Fruit fly (Drosophila melanogaster) whole organism, embryonic: ENCODE data around the gene prd1.

Experiments
- CG10267 ChIP-seq: fragments of 200-800 bp; sonication (Bioruptor generic); optimal IDR thresholded peaks from 2 replicates; lab custom pipeline; 2018; ENCODE audit warnings: missing biosample characterization, mild to moderate bottlenecking, missing genetic modification characterization, moderate library complexity
- CG11398 ChIP-seq: fragments of 200-800 bp; sonication (Bioruptor generic); optimal IDR thresholded peaks from 2 replicates; lab custom pipeline; 2016; ENCODE audit warnings: missing biosample characterization, missing genetic modification characterization
- CG12155 ChIP-seq: fragments of 200-800 bp; sonication (Bioruptor generic); optimal IDR thresholded peaks from 3 replicates; lab custom pipeline; 2016; ENCODE audit warnings: missing biosample characterization, missing genetic modification characterization
- CG12391 ChIP-seq: fragments of 200-800 bp; sonication (Bioruptor generic); optimal IDR thresholded peaks from 3 replicates; lab custom pipeline; 2018; ENCODE audit warnings: missing biosample characterization, mild to moderate bottlenecking, missing genetic modification characterization, moderate library complexity
- CG12744 ChIP-seq: fragments of 200-800 bp; sonication (Bioruptor generic); optimal IDR thresholded peaks from 2 replicates; lab custom pipeline; 2016; ENCODE audit warnings: missing biosample characterization, missing genetic modification characterization
- CG12769 ChIP-seq: fragments of 200-800 bp; sonication (Bioruptor generic); optimal IDR thresholded peaks from 2 replicates; lab custom pipeline; 2019; ENCODE audit warnings: missing biosample characterization, mild to moderate bottlenecking, missing genetic modification characterization, moderate library complexity
- CG13296 ChIP-seq: fragments of 200-800 bp; sonication (Bioruptor generic); optimal IDR thresholded peaks from 3 replicates; lab custom pipeline; 2018; ENCODE audit warnings: missing biosample characterization, mild to moderate bottlenecking, missing genetic modification characterization
- CG1832 ChIP-seq: fragments of 200-800 bp; sonication (Bioruptor generic); optimal IDR thresholded peaks from 2 replicates; lab custom pipeline; 2017; ENCODE audit warnings: missing biosample characterization, mild to moderate bottlenecking, missing genetic modification characterization, inconsistent platforms
- CG18764 ChIP-seq: fragments of 200-800 bp; sonication (Bioruptor generic); optimal IDR thresholded peaks from 3 replicates; lab custom pipeline; 2016; ENCODE audit warnings: missing biosample characterization, missing genetic modification characterization
- CG31388 ChIP-seq: fragments of 200-800 bp; sonication (Bioruptor generic); optimal IDR thresholded peaks from 2 replicates; lab custom pipeline; 2016; ENCODE audit warnings: missing biosample characterization, missing genetic modification characterization
- CG34224 ChIP-seq: fragments of 200-800 bp; sonication (Bioruptor generic); IDR thresholded peaks from 3 replicates; pipeline ENCODE4 v1.3.6; 2022; ENCODE audit warnings: missing biosample characterization, missing genetic modification characterization; ENCODE audit not compliant: partially characterized antibody
- CG3726 ChIP-seq: fragments of 200-800 bp; sonication (Bioruptor generic); IDR thresholded peaks from 3 replicates; pipeline ENCODE4, ENCODE4 v1.3.6; 2022; ENCODE audit warnings: missing biosample characterization, missing genetic modification characterization
- CG3847 ChIP-seq: fragments of 200-800 bp; sonication (Bioruptor generic); IDR thresholded peaks from 2 replicates; pipeline ENCODE4 v1.3.6; 2022; ENCODE audit warnings: missing biosample characterization, missing genetic modification characterization
- CG4730 ChIP-seq: fragments of 200-800 bp; sonication (Bioruptor generic); IDR thresholded peaks from 2 replicates; pipeline ENCODE4 v1.3.6; 2022; ENCODE audit warnings: missing biosample characterization, missing genetic modification characterization
- CG4854 ChIP-seq: fragments of 200-800 bp; sonication (Bioruptor generic); optimal IDR thresholded peaks from 2 replicates; lab custom pipeline; 2016; ENCODE audit warnings: missing biosample characterization, missing genetic modification characterization, inconsistent platforms
- CG7357 ChIP-seq: fragments of 200-800 bp; sonication (Bioruptor generic); IDR thresholded peaks from 3 replicates; pipeline ENCODE4 v1.3.6; 2022; ENCODE audit warnings: missing biosample characterization, missing genetic modification characterization
- CG7556 ChIP-seq: fragments of 200-800 bp; sonication (Bioruptor generic); optimal IDR thresholded peaks from 2 replicates; lab custom pipeline; 2017; ENCODE audit warnings: missing biosample characterization, mild to moderate bottlenecking, missing genetic modification characterization
- CG8089 ChIP-seq: fragments of 200-800 bp; sonication (Bioruptor generic); optimal IDR thresholded peaks from 3 replicates; lab custom pipeline; 2016; ENCODE audit warnings: missing biosample characterization, missing genetic modification characterization
- CG8924 ChIP-seq: fragments of 200-800 bp; optimal IDR thresholded peaks from 3 replicates; lab custom pipeline; 2019; ENCODE audit warnings: missing biosample characterization, mild to moderate bottlenecking, missing genetic modification characterization, moderate library complexity
- CG9727 ChIP-seq: fragments of 200-800 bp; sonication (Bioruptor generic); optimal IDR thresholded peaks from 3 replicates; lab custom pipeline; 2017; ENCODE audit warnings: missing biosample characterization, mild to moderate bottlenecking, missing genetic modification characterization
- CG9797 ChIP-seq: fragments of 200-800 bp; sonication (Bioruptor generic); optimal IDR thresholded peaks from 3 replicates; lab custom pipeline; 2018; ENCODE audit warnings: missing biosample characterization, mild to moderate bottlenecking, missing genetic modification characterization
- CTCF ChIP-seq: fragments of 200-800 bp; sonication (Bioruptor generic); optimal IDR thresholded peaks from 2 replicates; lab custom pipeline; 2017; ENCODE audit warnings: missing biosample characterization, mild to moderate bottlenecking, missing genetic modification characterization, moderate library complexity
- D ChIP-seq, 2 experiments: fragments of 200-800 bp in 1 of 2; fragments of >200 bp in 1 of 2; sonication (Bioruptor generic) in 1 of 2; optimal IDR thresholded peaks; 2 replicates in 1 of 2; 3 replicates in 1 of 2; lab custom pipeline; 2017; ENCODE audit warnings: mild to moderate bottlenecking in 1 of 2, missing biosample characterization in 1 of 2, missing genetic modification characterization in 1 of 2, missing genetic modification reagents in 1 of 2
- D19B ChIP-seq: fragments of 200-800 bp; sonication (Bioruptor generic); optimal IDR thresholded peaks from 2 replicates; lab custom pipeline; 2017; ENCODE audit warnings: missing biosample characterization, mild to moderate bottlenecking, missing genetic modification characterization
- Dek ChIP-seq: fragments of 200-800 bp; sonication (Bioruptor generic); optimal IDR thresholded peaks from 3 replicates; lab custom pipeline; 2019; ENCODE audit warnings: missing biosample characterization, mild to moderate bottlenecking, missing genetic modification characterization, moderate library complexity
- Hr3 ChIP-seq: fragments of 200-800 bp; sonication (Bioruptor generic); optimal IDR thresholded peaks from 3 replicates; lab custom pipeline; 2016; ENCODE audit warnings: missing biosample characterization, missing genetic modification characterization
- Lpt ChIP-seq: fragments of >200 bp; optimal IDR thresholded peaks from 2 replicates; lab custom pipeline; 2018; ENCODE audit warnings: missing biosample characterization, missing genetic modification characterization
- Mes4 ChIP-seq: fragments of 200-800 bp; sonication (Bioruptor generic); optimal IDR thresholded peaks from 2 replicates; lab custom pipeline; 2016; ENCODE audit warnings: missing biosample characterization, missing genetic modification characterization
- Tbp ChIP-seq: fragments of >200 bp; optimal IDR thresholded peaks from 2 replicates; lab custom pipeline; 2018; ENCODE audit warnings: missing biosample characterization, missing genetic modification characterization
- Trl ChIP-seq, 3 experiments: fragments of >200 bp in 2 of 3; fragments of 200-800 bp in 1 of 3; sonication (Bioruptor generic) in 1 of 3; optimal IDR thresholded peaks; 2 replicates in 1 of 3; 3 replicates in 2 of 3; lab custom pipeline; 2016 to 2017; ENCODE audit warnings: missing biosample characterization in 1 of 3, missing genetic modification characterization in 1 of 3
- Xrp1 ChIP-seq: fragments of 200-800 bp; sonication (Bioruptor generic); IDR thresholded peaks from 2 replicates; pipeline ENCODE4 v1.3.6; 2022; ENCODE audit warnings: missing biosample characterization, missing genetic modification characterization
- bowl ChIP-seq: fragments of 200-800 bp; sonication (Bioruptor generic); IDR thresholded peaks from 2 replicates; pipeline ENCODE4 v1.3.6; 2022; ENCODE audit warnings: missing biosample characterization, missing genetic modification characterization
- cwo ChIP-seq: fragments of 200-800 bp; sonication (Bioruptor generic); optimal IDR thresholded peaks from 3 replicates; lab custom pipeline; 2017; ENCODE audit warnings: missing biosample characterization, missing genetic modification characterization, mild to moderate bottlenecking, moderate library complexity, missing genetic modification reagents
- eve ChIP-seq, 2 experiments: fragments of >200 bp; optimal IDR thresholded peaks; 2 replicates each; lab custom pipeline; 2017; ENCODE audit warnings: missing biosample characterization in 2 of 2, missing genetic modification characterization in 2 of 2
- gcm ChIP-seq: fragments of 200-800 bp; sonication (Bioruptor generic); optimal IDR thresholded peaks from 2 replicates; lab custom pipeline; 2019; ENCODE audit warnings: missing biosample characterization, mild to moderate bottlenecking, missing genetic modification characterization, moderate library complexity
- hb ChIP-seq: fragments of 200-800 bp; sonication (Bioruptor generic); IDR thresholded peaks from 3 replicates; pipeline ENCODE4 v1.3.6; 2022; ENCODE audit warnings: missing biosample characterization, missing genetic modification characterization; ENCODE audit not compliant: partially characterized antibody
- her ChIP-seq: fragments of 200-800 bp; sonication (Bioruptor generic); optimal IDR thresholded peaks from 2 replicates; lab custom pipeline; 2016; ENCODE audit warnings: missing biosample characterization, missing genetic modification characterization
- jumu ChIP-seq: fragments of 200-800 bp; sonication (Bioruptor generic); optimal IDR thresholded peaks from 3 replicates; lab custom pipeline; 2016; ENCODE audit warnings: missing biosample characterization, missing genetic modification characterization
- ken ChIP-seq: fragments of 200-800 bp; sonication (Bioruptor generic); IDR thresholded peaks from 3 replicates; pipeline ENCODE4 v1.3.6; 2022; ENCODE audit warnings: missing biosample characterization, missing genetic modification characterization
- lbe ChIP-seq: fragments of 200-800 bp; sonication (Bioruptor generic); optimal IDR thresholded peaks from 2 replicates; lab custom pipeline; 2016; ENCODE audit warnings: missing biosample characterization, mild to moderate bottlenecking, missing genetic modification characterization
- nau ChIP-seq: fragments of 200-800 bp; sonication (Bioruptor generic); optimal IDR thresholded peaks from 3 replicates; lab custom pipeline; 2017; ENCODE audit warnings: missing biosample characterization, mild to moderate bottlenecking, missing genetic modification characterization, missing genetic modification reagents
- phol ChIP-seq: fragments of 200-800 bp; sonication (Bioruptor generic); optimal IDR thresholded peaks from 3 replicates; lab custom pipeline; 2018; ENCODE audit warnings: missing biosample characterization, mild to moderate bottlenecking, missing genetic modification characterization, moderate library complexity
- sim ChIP-seq: fragments of 200-800 bp; sonication (Bioruptor generic); IDR thresholded peaks from 2 replicates; pipeline ENCODE4 v1.3.6; 2022; ENCODE audit warnings: missing biosample characterization, missing genetic modification characterization
- slp2 ChIP-seq: fragments of 200-800 bp; sonication (Bioruptor generic); optimal IDR thresholded peaks from 2 replicates; lab custom pipeline; 2016; ENCODE audit warnings: missing biosample characterization, missing genetic modification characterization
- tin ChIP-seq: fragments of 200-800 bp; sonication (Bioruptor generic); optimal IDR thresholded peaks from 3 replicates; lab custom pipeline; 2016; ENCODE audit warnings: missing biosample characterization, missing genetic modification characterization
- toy ChIP-seq: fragments of 200-800 bp; sonication (Bioruptor generic); IDR thresholded peaks from 2 replicates; pipeline ENCODE4 v1.3.6; 2022; ENCODE audit warnings: missing biosample characterization, missing genetic modification characterization
- trem ChIP-seq: fragments of 200-800 bp; optimal IDR thresholded peaks from 3 replicates; lab custom pipeline; 2019; ENCODE audit warnings: missing biosample characterization, mild to moderate bottlenecking, missing genetic modification characterization, moderate library complexity
- trh ChIP-seq: fragments of 200-800 bp; sonication (Bioruptor generic); optimal IDR thresholded peaks from 2 replicates; lab custom pipeline; 2016; ENCODE audit warnings: missing biosample characterization, missing genetic modification characterization
- tx ChIP-seq: fragments of 200-800 bp; sonication (Bioruptor generic); optimal IDR thresholded peaks from 2 replicates; lab custom pipeline; 2016; ENCODE audit warnings: missing biosample characterization, missing genetic modification characterization
- vfl ChIP-seq: fragments of 200-800 bp; sonication (Bioruptor generic); optimal IDR thresholded peaks from 2 replicates; lab custom pipeline; 2016; ENCODE audit warnings: missing biosample characterization, missing genetic modification characterization
- z ChIP-seq: fragments of 200-800 bp; sonication (Bioruptor generic); IDR thresholded peaks from 3 replicates; pipeline ENCODE4 v1.3.6; 2022; ENCODE audit warnings: missing biosample characterization, missing genetic modification characterization
- zf30C ChIP-seq: fragments of 200-800 bp; sonication (Bioruptor generic); optimal IDR thresholded peaks from 3 replicates; lab custom pipeline; 2018; ENCODE audit warnings: missing biosample characterization, mild to moderate bottlenecking, missing genetic modification characterization

prd1 gene

DNA sequence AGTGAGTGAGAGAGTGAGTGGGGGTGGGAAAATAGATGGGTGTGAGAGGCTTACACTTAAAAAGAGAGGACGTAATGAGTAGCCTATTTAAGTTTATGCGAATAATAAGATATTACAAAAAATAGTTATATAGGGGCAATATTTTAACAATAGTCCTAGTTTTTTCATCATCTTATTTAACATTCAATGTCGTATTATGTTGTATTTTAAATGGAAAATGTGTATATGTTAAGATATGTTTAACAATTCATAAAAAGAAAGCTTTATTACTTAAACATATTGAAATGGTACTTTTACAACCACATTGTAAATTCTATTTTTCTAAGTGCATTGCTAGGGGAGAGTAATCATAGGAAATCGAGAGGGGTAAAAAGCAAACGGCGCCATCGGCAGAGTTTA lies 12.8 kb downstream of the prd1 start (continued):
- TF ChIP-seq CG13296 (peak; percentile 78), jumu (GFP tag; lab: Kevin White, UChicago) (no peak), Hr3 (peak; percentile 67), zf30C (peak; percentile 94), CTCF (GFP tag; lab: Kevin White, UChicago) (no peak), Xrp1 (GFP tag; lab: Robert Waterston, UW) (peak; percentile 73; the same call in 1 of the 2 replicates), hb (GFP tag; lab: Robert Waterston, UW) (no peak), CG10267 (tag; lab: Kevin White, UChicago) (peak; percentile 81), lbe (no peak), trem (tag; lab: Kevin White, UChicago) (peak; percentile 65), ken (GFP tag; lab: Robert Waterston, UW) (no peak), vfl (GFP tag; lab: Kevin White, UChicago) (no peak), Tbp (no peak), Lpt (GFP tag; lab: Kevin White, UChicago) (no peak), tin (GFP tag; lab: Kevin White, UChicago) (peak; percentile 59), CG9797 (GFP tag; lab: Kevin White, UChicago) (no peak), D (optimal IDR thresholded peaks at IDR 0.05; lab: Kevin White, UChicago) (no peak), D (GFP tag; optimal IDR thresholded peaks at IDR 0.05; lab: Kevin White, UChicago) (peak; percentile 74), CG1832 (GFP tag; lab: Kevin White, UChicago) (no peak), Dek (tag; lab: Kevin White, UChicago) (peak; percentile 75), cwo (GFP tag; lab: Kevin White, UChicago) (peak; percentile 77), nau (GFP tag; lab: Kevin White, UChicago) (no peak), z (GFP tag; lab: Robert Waterston, UW) (no peak), her (GFP tag; lab: Kevin White, UChicago) (no peak), CG7357 (GFP tag; lab: Robert Waterston, UW) (0 out of 3 replicates have a peak, but pooled peaks have one; percentile 18), CG8924 (tag; lab: Kevin White, UChicago) (peak; percentile 88), bowl (GFP tag; lab: Robert Waterston, UW) (no peak), Trl (optimal IDR thresholded peaks at IDR 0.05; lab: Kevin White, UChicago) (no peak), Trl (GFP tag; optimal IDR thresholded peaks at IDR 0.05; lab: Kevin White, UChicago) (no peak), Mes4 (GFP tag; lab: Kevin White, UChicago) (no peak), CG11398 (GFP tag; lab: Kevin White, UChicago) (no peak), CG9727 (GFP tag; lab: Kevin White, UChicago) (peak; percentile 86), toy (GFP tag; lab: Robert Waterston, UW) (no peak), CG8089 (GFP tag; lab: Kevin White, UChicago) (no peak), CG3726 (GFP tag; lab: Robert Waterston, UW) (no peak), eve (GFP tag; optimal IDR thresholded peaks at IDR 0.05; lab: Kevin White, UChicago) (no peak), phol (peak; percentile 74), CG12391 (tag; lab: Kevin White, UChicago) (peak; percentile 89), slp2 (GFP tag; lab: Kevin White, UChicago) (no peak), CG12769 (tag; lab: Kevin White, UChicago) (peak; percentile 58), trh (GFP tag; lab: Kevin White, UChicago) (no peak), tx (GFP tag; lab: Kevin White, UChicago) (no peak), CG3847 (peak; percentile 43; the same call in 1 of the 2 replicates), CG31388 (GFP tag; lab: Kevin White, UChicago) (no peak), CG34224 (no peak), gcm (GFP tag; lab: Kevin White, UChicago) (peak; percentile 65), CG18764 (peak; percentile 5), CG12744 (GFP tag; lab: Kevin White, UChicago) (peak; percentile 17), sim (GFP tag; lab: Robert Waterston, UW) (no peak), CG12155 (GFP tag; lab: Kevin White, UChicago) (peak; percentile 22), CG4854 (GFP tag; lab: Kevin White, UChicago) (no peak), D19B (GFP tag; lab: Kevin White, UChicago) (peak; percentile 18), CG7556 (GFP tag; lab: Kevin White, UChicago) (peak; percentile 92), CG4730 (GFP tag; lab: Robert Waterston, UW) (no peak)
